Worm (Caenorhabditis elegans): ENCODE data around the gene mltn-7.

DNA sequence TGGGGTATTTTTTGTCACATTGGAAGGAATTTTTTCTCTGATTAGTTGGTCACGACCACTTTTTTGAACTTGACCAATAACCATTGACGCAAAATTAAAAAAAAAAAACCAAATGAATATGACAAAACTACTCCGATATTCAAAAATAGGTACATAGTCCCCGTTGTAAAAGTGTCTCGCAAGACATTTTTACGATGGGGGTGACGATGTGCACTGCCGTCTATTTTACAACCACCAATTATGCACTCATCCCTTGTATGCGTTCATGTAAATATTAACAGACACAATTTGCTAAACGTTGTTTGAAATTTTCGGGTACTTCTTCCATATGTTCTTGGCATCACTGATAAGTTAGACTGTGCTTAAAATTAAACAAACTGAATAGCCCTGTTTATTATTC, 29.6 kb downstream of the mltn-7 start, which contains the start of gene scl-27:
- TF ChIP-seq egl-43 (GFP tag; IDR thresholded peaks at IDR 0.05) = no peak
- TF ChIP-seq dmd-6 (GFP tag; IDR thresholded peaks at IDR 0.05) = no peak
- TF ChIP-seq T20F7.1 (GFP tag; optimal IDR thresholded peaks at IDR 0.05) = no peak
- TF ChIP-seq mep-1 (tag; optimal IDR thresholded peaks at IDR 0.05) = no peak
- no peak for TF ChIP-seq skn-1 (tag; optimal IDR thresholded peaks at IDR 0.05)
- no peak for TF ChIP-seq daf-8 (GFP tag; IDR thresholded peaks at IDR 0.05)
- no peak for TF ChIP-seq snpc-4 (tag; optimal IDR thresholded peaks at IDR 0.05)

Measured in whole organism, L4 larva.